Worm (Caenorhabditis elegans) whole organism, L2 larva: Measurements from ENCODE around the gene dnpp-1.

Experiments used
- alr-1 ChIP-seq: fragments of 150-350 bp; optimal IDR thresholded peaks from 2 replicates; lab custom pipeline; 2014; ENCODE audit warnings: missing biosample characterization, missing genetic modification characterization
- ama-1 ChIP-seq: fragments of 150-350 bp; optimal IDR thresholded peaks from 2 replicates; lab custom pipeline; 2018; ENCODE audit warnings: inconsistent platforms
- ceh-82 ChIP-seq: fragments of 150-350 bp; optimal IDR thresholded peaks from 2 replicates; lab custom pipeline; 2014; ENCODE audit warnings: missing biosample characterization, missing genetic modification characterization
- lin-13 ChIP-seq: fragments of 150-350 bp; optimal IDR thresholded peaks from 2 replicates; lab custom pipeline; 2014; ENCODE audit warnings: missing biosample characterization, missing genetic modification reagents, missing genetic modification characterization
- nhr-237 ChIP-seq: fragments of 150-350 bp; optimal IDR thresholded peaks from 2 replicates; lab custom pipeline; 2014; ENCODE audit warnings: missing biosample characterization, missing genetic modification characterization
- unc-62 ChIP-seq: fragments of 150-350 bp; optimal IDR thresholded peaks from 2 replicates; lab custom pipeline; 2014; ENCODE audit warnings: missing biosample characterization, missing genetic modification reagents, missing genetic modification characterization
- zag-1 ChIP-seq: fragments of 150-350 bp; optimal IDR thresholded peaks from 2 replicates; lab custom pipeline; 2014; ENCODE audit warnings: missing biosample characterization, missing genetic modification characterization

ce11 chrIII:5895913-5896312 is 32.3 kb upstream of the dnpp-1 start, which contains the start of gene pxl-1:
- TF ChIP-seq unc-62 = no peak
- TF ChIP-seq ama-1 (lab: Kevin White, UChicago) = no peak
- no peak for TF ChIP-seq nhr-237 (tag; lab: Kevin White, UChicago)
- no peak for TF ChIP-seq zag-1
- TF ChIP-seq ceh-82 (tag; lab: Kevin White, UChicago) = no peak
- no peak for TF ChIP-seq lin-13 (GFP tag; lab: Kevin White, UChicago)
- no peak for TF ChIP-seq alr-1 (tag; lab: Kevin White, UChicago)
